Fruit fly (Drosophila melanogaster) whole organism, wandering third instar larva: Measurements from ENCODE around the gene CG14641.

Experiments used
- Abd-B ChIP-seq: fragments of >200 bp; optimal IDR thresholded peaks from 2 replicates; lab custom pipeline; 2017; ENCODE audit warnings: missing biosample characterization, missing genetic modification characterization
- CG32264 ChIP-seq: fragments of 200-800 bp; sonication (Bioruptor generic); optimal IDR thresholded peaks from 2 replicates; lab custom pipeline; 2016; ENCODE audit warnings: missing biosample characterization, missing genetic modification characterization
- CrebA ChIP-seq: fragments of 200-800 bp; sonication (Bioruptor generic); optimal IDR thresholded peaks from 2 replicates; lab custom pipeline; 2016; ENCODE audit warnings: missing biosample characterization, mild to moderate bottlenecking, missing genetic modification characterization, borderline replicate concordance
- Dfd ChIP-seq: fragments of >200 bp; optimal IDR thresholded peaks from 2 replicates; lab custom pipeline; 2017; ENCODE audit warnings: missing biosample characterization, missing genetic modification characterization
- Dif ChIP-seq: fragments of 200-275, 200-300 bp; sonication (Bioruptor generic); optimal IDR thresholded peaks from 2 replicates; lab custom pipeline; 2018; ENCODE audit warnings: missing biosample characterization, missing genetic modification characterization; ENCODE audit not compliant: partially characterized antibody
- GATAd ChIP-seq: sonication (Bioruptor generic); optimal IDR thresholded peaks from 2 replicates; lab custom pipeline; 2016; ENCODE audit warnings: missing biosample characterization, missing genetic modification characterization
- HLH106 ChIP-seq: fragments of 200-800 bp; optimal IDR thresholded peaks from 3 replicates; lab custom pipeline; 2019; ENCODE audit warnings: missing biosample characterization, mild to moderate bottlenecking, missing genetic modification characterization, moderate library complexity
- Hr83 ChIP-seq: fragments of 200-300 bp; sonication (Bioruptor generic); optimal IDR thresholded peaks from 2 replicates; lab custom pipeline; 2016; ENCODE audit warnings: missing biosample characterization, mild to moderate bottlenecking, missing genetic modification characterization, moderate library complexity; ENCODE audit not compliant: poor library complexity, severe bottlenecking
- Mio ChIP-seq: sonication (Bioruptor generic); optimal IDR thresholded peaks from 2 replicates; lab custom pipeline; 2016; ENCODE audit warnings: missing biosample characterization, missing genetic modification characterization
- N ChIP-seq: fragments of >200 bp; optimal IDR thresholded peaks from 2 replicates; lab custom pipeline; 2018; ENCODE audit warnings: missing biosample characterization, missing external identifiers, missing genetic modification characterization
- Rel ChIP-seq, 2 experiments: fragments of 200-800 bp; sonication (Bioruptor generic) in 1 of 2; optimal IDR thresholded peaks; 2 replicates in 1 of 2; 3 replicates in 1 of 2; lab custom pipeline; 2016 to 2019; ENCODE audit warnings: mild to moderate bottlenecking in 2 of 2, missing biosample characterization in 2 of 2, missing genetic modification characterization in 2 of 2, moderate library complexity in 1 of 2
- Sp1 ChIP-seq: fragments of 200-800 bp; sonication (Bioruptor generic); optimal IDR thresholded peaks from 3 replicates; lab custom pipeline; 2019; ENCODE audit warnings: missing biosample characterization, mild to moderate bottlenecking, missing genetic modification characterization, moderate library complexity
- Vsx2 ChIP-seq: fragments of 200-300, 225-300 bp; sonication (Bioruptor generic); optimal IDR thresholded peaks from 2 replicates; lab custom pipeline; 2018; ENCODE audit warnings: missing biosample characterization, missing genetic modification characterization; ENCODE audit not compliant: partially characterized antibody
- br ChIP-seq: fragments of 200-800 bp; sonication (Bioruptor generic); optimal IDR thresholded peaks from 2 replicates; lab custom pipeline; 2016; ENCODE audit warnings: missing biosample characterization, missing genetic modification characterization
- dl ChIP-seq, 2 experiments: fragments of 175-275, 200-275 bp in 1 of 2; fragments of 200-275 bp in 1 of 2; sonication (Bioruptor generic); optimal IDR thresholded peaks; lab custom pipeline; 2018; ENCODE audit warnings: mild to moderate bottlenecking in 2 of 2, missing biosample characterization in 2 of 2, missing genetic modification characterization in 2 of 2, moderate library complexity in 2 of 2; ENCODE audit not compliant: partially characterized antibody in 2 of 2, insufficient read depth in 1 of 2
- dmrt93B ChIP-seq: fragments of 200-800 bp; sonication (Bioruptor generic); optimal IDR thresholded peaks from 2 replicates; lab custom pipeline; 2018; ENCODE audit warnings: missing biosample characterization, mild to moderate bottlenecking, missing genetic modification characterization
- dsf ChIP-seq: sonication (Bioruptor generic); optimal IDR thresholded peaks from 2 replicates; lab custom pipeline; 2016; ENCODE audit warnings: missing biosample characterization, missing genetic modification characterization, borderline replicate concordance
- ey ChIP-seq: fragments of 200-800 bp; sonication (Bioruptor generic); optimal IDR thresholded peaks from 2 replicates; lab custom pipeline; 2016; ENCODE audit warnings: missing biosample characterization, missing genetic modification characterization
- foxo ChIP-seq, 2 experiments: fragments of 200-800 bp; sonication (Bioruptor generic); optimal IDR thresholded peaks; 2 replicates in 1 of 2; 3 replicates in 1 of 2; lab custom pipeline; 2016 to 2017; ENCODE audit warnings: missing biosample characterization in 2 of 2, missing genetic modification characterization in 2 of 2
- fru ChIP-seq: fragments of 200-800 bp; sonication (Bioruptor generic); optimal IDR thresholded peaks from 3 replicates; lab custom pipeline; 2016; ENCODE audit warnings: missing biosample characterization, mild to moderate bottlenecking, missing genetic modification characterization
- jim ChIP-seq: fragments of 175-275, 200-325 bp; sonication (Bioruptor generic); optimal IDR thresholded peaks from 2 replicates; lab custom pipeline; 2016; ENCODE audit warnings: missing biosample characterization, mild to moderate bottlenecking, missing genetic modification characterization
- lola ChIP-seq: fragments of >200 bp; optimal IDR thresholded peaks from 2 replicates; lab custom pipeline; 2017; ENCODE audit warnings: missing biosample characterization, missing genetic modification characterization
- pan ChIP-seq: fragments of >200 bp; optimal IDR thresholded peaks from 2 replicates; lab custom pipeline; 2017
- psq ChIP-seq: fragments of 200-800 bp; sonication (Bioruptor generic); optimal IDR thresholded peaks from 3 replicates; lab custom pipeline; 2017; ENCODE audit warnings: missing biosample characterization, mild to moderate bottlenecking, missing genetic modification characterization, moderate library complexity
- rgr ChIP-seq: fragments of 200-800 bp; sonication (Bioruptor generic); optimal IDR thresholded peaks from 3 replicates; lab custom pipeline; 2016; ENCODE audit warnings: missing biosample characterization, mild to moderate bottlenecking, missing genetic modification characterization
- sage ChIP-seq: fragments of 200-800 bp; sonication (Bioruptor generic); optimal IDR thresholded peaks from 2 replicates; lab custom pipeline; 2016; ENCODE audit warnings: missing biosample characterization, mild to moderate bottlenecking, missing genetic modification characterization
- sv ChIP-seq: fragments of 200-800 bp; sonication (Bioruptor generic); optimal IDR thresholded peaks from 3 replicates; lab custom pipeline; 2016; ENCODE audit warnings: missing biosample characterization, missing genetic modification characterization
- tai ChIP-seq: sonication (Bioruptor generic); optimal IDR thresholded peaks from 2 replicates; lab custom pipeline; 2016; ENCODE audit warnings: missing biosample characterization, missing genetic modification characterization
- woc ChIP-seq: sonication (Bioruptor generic); optimal IDR thresholded peaks from 2 replicates; lab custom pipeline; 2016; ENCODE audit warnings: missing biosample characterization, mild to moderate bottlenecking, missing genetic modification characterization

Gene CG14641

DNA sequence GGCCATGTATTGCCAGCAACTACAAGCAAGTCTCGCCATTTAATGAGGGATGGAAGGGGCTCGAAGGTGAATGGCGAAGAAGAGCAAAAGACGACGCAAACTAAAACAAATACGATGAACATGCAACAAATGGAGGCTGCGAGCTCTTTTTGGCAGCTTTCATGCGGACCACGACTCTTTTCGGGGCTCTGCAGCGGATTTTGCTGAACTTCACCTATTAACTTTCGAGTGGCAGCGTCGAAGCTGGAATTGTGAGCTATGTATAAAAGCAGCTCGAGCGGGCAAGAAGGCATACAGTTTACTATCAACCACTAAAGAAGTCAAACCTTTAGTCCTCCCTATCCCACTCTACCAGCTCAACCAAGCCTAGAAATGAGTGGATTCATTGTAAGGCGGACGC, 22.3 kb upstream of the CG14641 start, which contains the start of gene TwdlV:
Gene TwdlV (plus strand): TSS at position 301 of the 400 bp plus-strand sequence.
- TF ChIP-seq HLH106 (tag; lab: Kevin White, UChicago) (no peak), Rel (GFP tag; optimal IDR thresholded peaks at IDR 0.05; lab: Kevin White, UChicago) (no peak), Rel (tag; optimal IDR thresholded peaks at IDR 0.05; lab: Kevin White, UChicago) (no peak), Mio (GFP tag; lab: Kevin White, UChicago) (no peak), dsf (GFP tag; lab: Kevin White, UChicago) (no peak), Dif (GFP tag; lab: Kevin White, UChicago) (no peak), psq (GFP tag; lab: Kevin White, UChicago) (no peak), dmrt93B (GFP tag; lab: Kevin White, UChicago) (no peak), sage (GFP tag; lab: Kevin White, UChicago) (no peak), Vsx2 (GFP tag; lab: Kevin White, UChicago) (no peak), jim (GFP tag; lab: Kevin White, UChicago) (no peak), foxo (GFP tag; optimal IDR thresholded peaks at IDR 0.05; lab: Kevin White, UChicago) (no peak), lola (GFP tag; lab: Kevin White, UChicago) (no peak)

DNA sequence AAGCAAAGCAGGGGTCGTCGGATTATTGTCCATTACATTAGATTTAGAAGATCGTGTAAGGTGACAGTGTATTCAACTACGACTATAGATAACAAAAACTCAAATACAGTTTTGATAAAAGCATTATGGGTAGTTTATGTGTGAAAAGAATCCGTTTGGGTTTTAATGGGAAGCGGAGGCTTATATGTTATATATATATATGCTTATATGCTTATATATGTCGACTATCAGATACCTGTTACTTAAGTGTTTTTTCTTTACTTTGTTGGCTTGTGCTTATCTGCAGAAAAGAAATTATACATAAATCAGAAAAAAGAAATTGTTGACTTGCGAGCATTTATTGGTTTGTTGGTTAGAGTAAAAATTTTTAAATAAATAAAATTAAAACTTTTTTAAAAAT, 20.8 kb upstream of the CG14641 start, which contains the start of gene CG14644:
Gene CG14644 (minus strand): TSS at position 101 of the 400 bp plus-strand sequence.
- TF ChIP-seq CrebA (no peak), sage (GFP tag; lab: Kevin White, UChicago) (no peak), woc (GFP tag; lab: Kevin White, UChicago) (no peak), Dfd (GFP tag; lab: Kevin White, UChicago) (no peak), tai (no peak), Dif (GFP tag; lab: Kevin White, UChicago) (no peak), br (GFP tag; lab: Kevin White, UChicago) (no peak), Abd-B (no peak), ey (GFP tag; lab: Kevin White, UChicago) (no peak), jim (GFP tag; lab: Kevin White, UChicago) (no peak), dmrt93B (GFP tag; lab: Kevin White, UChicago) (no peak), rgr (no peak), psq (GFP tag; lab: Kevin White, UChicago) (no peak), foxo (GFP tag; optimal IDR thresholded peaks at IDR 0.05; lab: Kevin White, UChicago) (no peak), pan (lab: Kevin White, UChicago) (no peak), Vsx2 (GFP tag; lab: Kevin White, UChicago) (no peak), dl (GFP tag; optimal IDR thresholded peaks at IDR 0.05; lab: Kevin White, UChicago; ENCODE audit: insufficient read depth in 1 of 2, partially characterized antibody in 2 of 2) (no peak)

DNA sequence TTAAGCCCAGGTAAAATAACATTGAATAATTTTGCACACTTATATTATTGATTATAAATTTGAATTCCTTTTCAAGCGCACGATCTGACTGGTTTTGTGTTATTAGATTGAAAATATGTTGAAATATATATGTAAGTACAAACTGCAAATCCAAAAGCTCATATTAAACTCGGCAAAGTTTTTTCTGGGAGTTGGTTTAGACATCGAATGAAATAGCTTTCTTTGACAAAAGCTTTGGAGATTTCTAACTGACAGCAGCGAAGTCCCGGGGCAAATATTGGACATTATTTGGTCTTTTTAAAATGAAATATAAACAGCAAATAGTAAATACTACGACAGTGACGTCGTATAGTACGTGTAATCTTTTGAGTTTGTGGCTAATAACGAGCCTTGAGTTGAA, 19.1 kb upstream of the CG14641 start, which contains the start of gene TwdlG:
Gene TwdlG (minus strand): TSS at position 101 of the 400 bp plus-strand sequence.
- TF ChIP-seq Hr83 (GFP tag; lab: Kevin White, UChicago) = no peak
- TF ChIP-seq fru (GFP tag; lab: Kevin White, UChicago) = no peak
- no peak for TF ChIP-seq foxo (GFP tag; optimal IDR thresholded peaks at IDR 0.05; lab: Kevin White, UChicago)
- TF ChIP-seq, all 38 proteins: peak for 0

DNA sequence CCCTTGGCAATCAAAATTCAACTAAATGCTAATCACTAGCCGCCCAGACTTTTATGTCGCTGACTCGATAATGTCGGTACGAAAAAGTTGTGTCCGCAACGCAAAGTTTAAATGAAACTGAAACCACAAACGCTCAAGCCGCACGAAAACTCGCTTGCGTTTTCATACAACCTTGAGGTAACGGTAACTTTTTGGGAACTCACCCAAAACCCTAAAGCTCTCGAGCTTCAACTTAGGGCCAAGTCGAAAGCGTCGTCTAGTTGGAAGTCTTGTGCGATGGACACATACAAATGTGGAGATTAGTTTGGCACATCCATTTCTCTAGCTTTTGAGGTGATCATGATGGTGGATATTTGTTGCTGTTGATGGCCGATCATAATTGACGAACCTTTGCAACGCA, 17.8 kb upstream of the CG14641 start:
- TF ChIP-seq Dfd (GFP tag; lab: Kevin White, UChicago) = no peak
- no peak for TF ChIP-seq pan (lab: Kevin White, UChicago)
- TF ChIP-seq Dif (GFP tag; lab: Kevin White, UChicago) = no peak
- TF ChIP-seq CG32264 = no peak
- TF ChIP-seq Hr83 (GFP tag; lab: Kevin White, UChicago) = no peak
- no peak for TF ChIP-seq woc (GFP tag; lab: Kevin White, UChicago)
- TF ChIP-seq, all 38 proteins: peak for 0

DNA sequence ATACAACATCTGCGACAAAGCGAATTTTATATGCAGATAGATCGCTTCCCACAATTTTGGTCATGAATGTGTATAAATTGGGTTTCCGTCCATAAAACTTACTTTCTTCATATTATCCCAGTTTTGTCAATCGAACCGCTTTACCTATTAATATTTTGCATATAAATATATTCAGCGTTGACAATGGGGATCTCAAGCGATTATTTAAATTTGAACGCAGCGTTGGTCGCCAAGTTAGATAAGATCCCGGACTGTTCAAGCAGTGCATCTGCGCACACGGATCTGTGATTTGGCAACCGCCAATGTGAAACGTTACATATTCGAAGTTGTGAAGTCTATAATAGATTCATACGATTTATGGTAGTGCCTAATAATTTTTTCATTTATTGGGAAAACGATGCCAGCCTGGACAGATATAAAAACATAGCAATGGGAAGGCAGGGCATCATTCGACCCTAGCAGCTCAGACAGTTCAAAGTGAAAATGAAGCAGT, 14.5 kb upstream of the CG14641 start, which contains the start of gene TwdlF:
Gene TwdlF (plus strand): TSS at position 443 of the 493 bp plus-strand sequence.
- TF ChIP-seq N (GFP tag; lab: Kevin White, UChicago) (no peak), Abd-B (no peak), dl (GFP tag; optimal IDR thresholded peaks at IDR 0.05; lab: Kevin White, UChicago; ENCODE audit: insufficient read depth in 1 of 2, partially characterized antibody in 2 of 2) (no peak), GATAd (no peak), sv (GFP tag; lab: Kevin White, UChicago) (no peak), Rel (GFP tag; optimal IDR thresholded peaks at IDR 0.05; lab: Kevin White, UChicago) (no peak), Rel (tag; optimal IDR thresholded peaks at IDR 0.05; lab: Kevin White, UChicago) (no peak), Sp1 (no peak)
- TF ChIP-seq, all 38 proteins: peak for 0
